Worm (Caenorhabditis elegans): ENCODE data around the gene srj-57.

- TF ChIP-seq nhr-77 (tag; optimal IDR thresholded peaks at IDR 0.05) = no peak
- no peak for TF ChIP-seq arid-1 (GFP tag; conservative IDR thresholded peaks at IDR 0.05)
- TF ChIP-seq ceh-82 (tag; optimal IDR thresholded peaks at IDR 0.05) = no peak
- TF ChIP-seq zip-11 (GFP tag; IDR thresholded peaks at IDR 0.05) = no peak
- no peak for TF ChIP-seq F37D6.2 (tag; optimal IDR thresholded peaks at IDR 0.05)
- TF ChIP-seq lin-13 (GFP tag; optimal IDR thresholded peaks at IDR 0.05) = no peak
These were observed 22.7 kb downstream of the srj-57 start, which contains the start of gene srj-50 for ce11 chrV:2832666-2833065.

All from whole organism, L4 larva.